Fruit fly (Drosophila melanogaster): ENCODE measurements around the gene CG9072.

DNA sequence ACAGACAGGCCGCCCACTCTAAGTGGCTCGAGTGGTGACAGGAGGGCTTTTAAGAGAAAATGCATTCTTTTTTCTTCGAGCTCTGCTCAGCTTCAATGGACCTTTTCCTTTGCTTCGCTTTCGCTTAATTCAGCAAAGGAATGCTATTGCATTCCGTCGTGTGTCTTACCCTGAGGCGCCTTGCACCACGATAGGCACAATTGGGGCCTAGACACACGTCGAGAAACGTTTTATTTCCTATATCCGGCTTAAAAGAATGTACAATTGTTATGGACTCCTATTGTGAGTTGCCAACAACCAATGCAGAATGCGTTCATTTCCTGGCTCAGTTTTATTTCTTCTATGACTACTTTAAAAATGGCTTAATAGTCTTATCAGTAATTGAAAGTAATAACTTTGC lies 4.7 kb downstream of the CG9072 start:
- TF ChIP-seq Lpt (GFP tag; optimal IDR thresholded peaks at IDR 0.05) (no peak), Blimp-1 (GFP tag; optimal IDR thresholded peaks at IDR 0.05) (no peak), CG8632 (GFP tag; optimal IDR thresholded peaks at IDR 0.05) (no peak), Sox102F (GFP tag; optimal IDR thresholded peaks at IDR 0.05) (no peak), CG11902 (GFP tag; optimal IDR thresholded peaks at IDR 0.05) (no peak), Eip78C (GFP tag) (no peak), Eip93F (GFP tag; optimal IDR thresholded peaks at IDR 0.05) (no peak), CG7368 (GFP tag; optimal IDR thresholded peaks at IDR 0.05) (no peak), Ets21C (GFP tag; optimal IDR thresholded peaks at IDR 0.05) (no peak)
